Fruit fly (Drosophila melanogaster) whole organism, prepupa: ENCODE measurements around the gene CG6013.
A peak's percentile ranks its signal among the peaks of the same experiment; 100 is the strongest.

Experiments
- CG10631 ChIP-seq: fragments of 200-800 bp; sonication (Bioruptor generic); optimal IDR thresholded peaks from 2 replicates; lab custom pipeline; 2016; ENCODE audit warnings: missing biosample characterization, missing genetic modification characterization
- CG34406 ChIP-seq: fragments of 200-800 bp; sonication (Bioruptor generic); optimal IDR thresholded peaks from 3 replicates; lab custom pipeline; 2016; ENCODE audit warnings: missing biosample characterization, missing genetic modification characterization
- Eip78C ChIP-seq: fragments of 200-800 bp; sonication (Bioruptor generic); peaks from one replicate; lab custom pipeline; 2016; ENCODE audit warnings: missing biosample characterization, missing genetic modification characterization
- Hr39 ChIP-seq: fragments of 200-800 bp; sonication (Bioruptor generic); optimal IDR thresholded peaks from 2 replicates; lab custom pipeline; 2016; ENCODE audit warnings: missing biosample characterization, missing genetic modification characterization
- Smox ChIP-seq: fragments of 200-800 bp; sonication (Bioruptor generic); optimal IDR thresholded peaks from 3 replicates; lab custom pipeline; 2016; ENCODE audit warnings: missing biosample characterization, missing genetic modification characterization
- fd59A ChIP-seq: fragments of 200-800 bp; sonication (Bioruptor generic); optimal IDR thresholded peaks from 2 replicates; lab custom pipeline; 2017; ENCODE audit warnings: missing biosample characterization, mild to moderate bottlenecking, missing genetic modification characterization, missing genetic modification reagents

dm6 chr3R:19070222-19070949 is 39.1 kb downstream of the CG6013 start:
- TF ChIP-seq CG10631 (GFP tag; lab: Kevin White, UChicago), result peak; percentile 65
- TF ChIP-seq Eip78C, result peak; percentile 92
- no peak for TF ChIP-seq CG34406 (GFP tag; lab: Kevin White, UChicago)
- no peak for TF ChIP-seq Smox (GFP tag; lab: Kevin White, UChicago)
- peak; percentile 52 for TF ChIP-seq fd59A
- no peak for TF ChIP-seq Hr39 (GFP tag; lab: Kevin White, UChicago)
